Fruit fly (Drosophila melanogaster) whole organism, embryonic: ENCODE data around the gene sll.

Experiments
- h ChIP-seq: fragments of >200 bp; optimal IDR thresholded peaks from 2 replicates; lab custom pipeline; 2017
- nmo ChIP-seq: fragments of 200-800 bp; sonication (Bioruptor generic); optimal IDR thresholded peaks from 2 replicates; lab custom pipeline; 2018; ENCODE audit warnings: missing biosample characterization, mild to moderate bottlenecking, missing genetic modification characterization, moderate library complexity

DNA sequence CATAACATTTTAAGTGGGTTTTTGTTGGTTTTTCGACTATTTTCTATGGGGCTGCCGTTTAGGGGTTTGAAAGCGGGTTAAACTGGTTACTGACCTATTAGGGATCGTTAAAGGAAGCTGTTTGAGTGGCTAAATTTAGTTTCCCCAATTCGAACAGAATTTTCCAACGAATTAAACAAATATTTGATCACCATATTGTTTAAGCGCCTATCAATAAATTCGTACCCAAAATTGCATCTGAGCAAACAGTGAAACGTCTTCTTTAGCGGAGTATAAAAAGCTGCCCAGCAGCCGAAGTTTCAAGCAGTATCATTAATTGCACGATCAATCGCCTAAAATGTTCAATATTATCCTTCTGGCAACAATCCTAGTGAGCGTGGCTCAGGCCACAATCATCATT lies 11.8 kb upstream of the sll start, which contains the start of gene Sgs5bis:
- TF ChIP-seq nmo (GFP tag; lab: Kevin White, UChicago) = no peak
- no peak for TF ChIP-seq h (lab: Kevin White, UChicago)
